Worm (Caenorhabditis elegans): Measurements from ENCODE around the gene Y39H10B.3.

Gene Y39H10B.3

ce11 chrV:3632249-3633030 is 38.2 kb upstream of the Y39H10B.3 start (continued):
- peak; percentile 30 for TF ChIP-seq nhr-71 (tag; optimal IDR thresholded peaks at IDR 0.05)
- TF ChIP-seq unc-86 (tag; optimal IDR thresholded peaks at IDR 0.05) = no peak
- TF ChIP-seq lin-14 (GFP tag; optimal IDR thresholded peaks at IDR 0.05) = no peak
- peak; percentile 37 for TF ChIP-seq nhr-90 (tag; optimal IDR thresholded peaks at IDR 0.05; ENCODE audit: poor library complexity)

ce11 chrV:3633041-3633440 is 37.6 kb upstream of the Y39H10B.3 start, which contains the start of gene F59B1.2:
F59B1.2 (plus strand) TSS chrV:3633341.
- TF ChIP-seq nhr-90 (tag; optimal IDR thresholded peaks at IDR 0.05; ENCODE audit: poor library complexity) (no peak), ceh-88 (GFP tag; IDR thresholded peaks at IDR 0.05) (no peak), elt-2 (tag; optimal IDR thresholded peaks at IDR 0.05) (no peak), ceh-90 (tag; optimal IDR thresholded peaks at IDR 0.05) (no peak), snpc-4 (tag; optimal IDR thresholded peaks at IDR 0.05) (no peak), efl-3 (GFP tag; optimal IDR thresholded peaks at IDR 0.05) (no peak), pax-3 (tag; optimal IDR thresholded peaks at IDR 0.05) (no peak), sptf-1 (tag; optimal IDR thresholded peaks at IDR 0.05) (no peak), efl-1 (optimal IDR thresholded peaks at IDR 0.05) (no peak), efl-1 (GFP tag; optimal IDR thresholded peaks at IDR 0.05 in 1 of 2) (no peak), alr-1 (tag; optimal IDR thresholded peaks at IDR 0.05; ENCODE audit: borderline replicate concordance) (no peak)

ce11 chrV:3634293-3635016 is 36.1 kb upstream of the Y39H10B.3 start:
- TF ChIP-seq nhr-71 (tag; optimal IDR thresholded peaks at IDR 0.05) = peak; percentile 54
- TF ChIP-seq fkh-10 (GFP tag; optimal IDR thresholded peaks at IDR 0.05) = no peak
- peak; percentile 33 for TF ChIP-seq nhr-20 (tag; optimal IDR thresholded peaks at IDR 0.05)
- TF ChIP-seq lin-35 (GFP tag; optimal IDR thresholded peaks at IDR 0.05) = peak in 1 of 2 experiments; percentile 53
- TF ChIP-seq nhr-90 (tag; optimal IDR thresholded peaks at IDR 0.05; ENCODE audit: poor library complexity) = peak; percentile 15
- peak; percentile 92 for TF ChIP-seq elt-2 (tag; optimal IDR thresholded peaks at IDR 0.05)
- TF ChIP-seq mdl-1 (tag; optimal IDR thresholded peaks at IDR 0.05) = peak in 1 of 2 experiments; percentile 13
- TF ChIP-seq efl-1 (optimal IDR thresholded peaks at IDR 0.05) = no peak
- TF ChIP-seq efl-1 (GFP tag; optimal IDR thresholded peaks at IDR 0.05 in 1 of 2) = peak in 1 of 2 experiments; percentile 93
- no peak for TF ChIP-seq grh-1 (GFP tag; IDR thresholded peaks at IDR 0.05)
- TF ChIP-seq hlh-17 (GFP tag; optimal IDR thresholded peaks at IDR 0.05; ENCODE audit: borderline replicate concordance) = no peak

DNA sequence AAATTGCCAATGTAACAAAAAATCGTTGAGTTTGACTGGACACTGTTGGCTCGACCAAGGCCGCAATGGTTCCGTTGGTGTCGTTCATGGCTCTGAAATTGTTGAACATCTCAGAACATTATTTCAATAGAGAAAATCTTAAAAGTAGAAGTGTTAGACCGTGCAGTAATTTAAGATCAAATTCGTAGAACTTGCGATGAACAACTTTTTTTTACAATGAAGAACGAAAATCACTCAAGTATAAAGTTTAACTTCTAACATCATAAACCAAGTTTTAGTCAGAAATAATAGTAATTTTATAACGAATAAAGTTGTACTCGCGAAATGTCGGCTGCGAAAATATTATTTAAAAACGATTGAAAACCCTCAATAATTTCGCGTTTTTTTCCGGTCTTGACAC is 33.5 kb upstream of the Y39H10B.3 start, which contains the start of gene srx-41:
Gene srx-41, minus strand, starts transcription at position 101 of the 400 bp plus-strand sequence.
- TF ChIP-seq fos-1 (tag; optimal IDR thresholded peaks at IDR 0.05) (no peak), snpc-4 (tag; optimal IDR thresholded peaks at IDR 0.05) (no peak)

DNA sequence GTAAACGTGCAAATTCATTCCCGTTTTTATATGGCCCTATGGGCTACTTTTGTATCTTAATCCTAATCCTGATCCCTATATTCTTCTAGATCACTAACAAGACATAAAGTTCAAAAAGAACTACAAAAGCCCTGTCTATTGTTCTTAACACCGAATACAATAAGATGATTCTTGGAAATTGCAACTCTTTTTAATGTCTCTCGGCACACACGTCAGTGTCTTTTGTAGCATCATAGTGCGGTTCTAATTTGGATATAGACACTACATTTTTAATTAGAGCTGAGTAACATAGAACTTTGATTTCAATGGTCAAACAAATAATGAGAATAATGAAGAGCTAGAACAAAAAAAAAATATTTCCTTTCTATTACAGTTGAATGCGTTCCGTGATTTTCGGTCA is 30.7 kb upstream of the Y39H10B.3 start:
- no peak for TF ChIP-seq zag-1 (tag; optimal IDR thresholded peaks at IDR 0.05)
- TF ChIP-seq nhr-20 (tag; optimal IDR thresholded peaks at IDR 0.05) = no peak
- no peak for TF ChIP-seq grh-1 (GFP tag; IDR thresholded peaks at IDR 0.05)
- TF ChIP-seq sox-4 (tag; optimal IDR thresholded peaks at IDR 0.05) = peak; percentile 37
- TF ChIP-seq aha-1 (tag; optimal IDR thresholded peaks at IDR 0.05) = no peak
- TF ChIP-seq unc-98 (GFP tag; IDR thresholded peaks at IDR 0.05) = no peak
- no peak for TF ChIP-seq egl-13 (tag; optimal IDR thresholded peaks at IDR 0.05)
- peak; percentile 1 for TF ChIP-seq nhr-71 (tag; optimal IDR thresholded peaks at IDR 0.05)
- no peak for TF ChIP-seq mep-1 (tag; optimal IDR thresholded peaks at IDR 0.05)
- TF ChIP-seq nhr-12 (tag; optimal IDR thresholded peaks at IDR 0.05) = no peak
- TF ChIP-seq ceh-82 (tag; optimal IDR thresholded peaks at IDR 0.05) = no peak
- peak; percentile 91 for TF ChIP-seq dsc-1 (tag; optimal IDR thresholded peaks at IDR 0.05)
- no peak for TF ChIP-seq nhr-237 (tag; optimal IDR thresholded peaks at IDR 0.05)
- TF ChIP-seq sptf-1 (tag; optimal IDR thresholded peaks at IDR 0.05) = no peak
- no peak for TF ChIP-seq lin-35 (GFP tag; optimal IDR thresholded peaks at IDR 0.05)
- peak; percentile 44 for TF ChIP-seq pax-3 (tag; optimal IDR thresholded peaks at IDR 0.05)
- TF ChIP-seq swsn-7 (tag; optimal IDR thresholded peaks at IDR 0.05) = no peak
- TF ChIP-seq fkh-8 (tag; optimal IDR thresholded peaks at IDR 0.05) = peak; percentile 55

Data from whole organism, L1 larva.